Fruit fly (Drosophila melanogaster) S2 (cell line): ENCODE results near the gene Gr89a.

Source experiments
- CG8478 ChIP-seq: fragments of >200 bp; optimal IDR thresholded peaks from 2 replicates; lab custom pipeline; 2018
- CTCF ChIP-seq, 2 experiments: fragments of >200 bp; optimal IDR thresholded peaks; 2 replicates each; lab custom pipeline; 2018

DNA sequence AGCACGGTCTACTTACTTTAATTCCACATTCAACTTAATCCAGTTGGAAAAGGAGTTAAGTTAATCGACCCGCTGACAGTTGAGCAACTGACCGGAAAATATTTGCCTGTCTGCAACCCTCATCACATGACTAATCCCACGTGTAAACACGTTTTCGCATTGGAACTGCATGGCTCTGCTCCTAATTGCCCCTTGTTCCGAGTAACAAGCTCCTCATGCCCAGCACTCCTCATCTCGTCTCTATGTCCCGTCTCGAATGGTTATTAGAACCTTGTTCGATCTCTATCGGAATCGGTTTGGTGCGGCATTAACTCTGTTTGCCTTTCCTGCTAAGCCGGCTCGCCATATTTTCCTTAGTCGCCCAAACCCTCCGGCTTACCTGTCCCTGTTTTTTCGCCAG, 27.5 kb upstream of the Gr89a start:
- TF ChIP-seq CTCF (optimal IDR thresholded peaks at IDR 0.05; lab: Kevin White, UChicago) (no peak), CG8478 (no peak)
